Fruit fly (Drosophila melanogaster): ENCODE measurements around the gene wam.
A peak's percentile ranks its signal among the peaks of the same experiment; 100 is the strongest.

Gene wam

dm6 chr3R:23331865-23332367 lies 44.1 kb upstream of the wam start:
- TF ChIP-seq dsf (GFP tag; optimal IDR thresholded peaks at IDR 0.05; ENCODE audit: borderline replicate concordance): no peak
- TF ChIP-seq sage (GFP tag; optimal IDR thresholded peaks at IDR 0.05): no peak
- peak; percentile 23 for TF ChIP-seq rgr (GFP tag; optimal IDR thresholded peaks at IDR 0.05)
- peak; percentile 34 for TF ChIP-seq h (GFP tag; optimal IDR thresholded peaks at IDR 0.05)
- TF ChIP-seq Hnf4 (GFP tag; optimal IDR thresholded peaks at IDR 0.05): no peak
- TF ChIP-seq Hr78 (GFP tag; optimal IDR thresholded peaks at IDR 0.05): no peak
- peak; percentile 2 for TF ChIP-seq br (GFP tag; optimal IDR thresholded peaks at IDR 0.05)
- TF ChIP-seq brk (GFP tag; optimal IDR thresholded peaks at IDR 0.05): no peak
- TF ChIP-seq pan (optimal IDR thresholded peaks at IDR 0.05): no peak
- peak; percentile 35 for TF ChIP-seq ey (GFP tag; optimal IDR thresholded peaks at IDR 0.05)
- no peak for TF ChIP-seq Dif (GFP tag; optimal IDR thresholded peaks at IDR 0.05; ENCODE audit: partially characterized antibody)
- no peak for TF ChIP-seq GATAd (GFP tag; optimal IDR thresholded peaks at IDR 0.05)
- TF ChIP-seq foxo (GFP tag; optimal IDR thresholded peaks at IDR 0.05): no peak
- TF ChIP-seq Mio (GFP tag; optimal IDR thresholded peaks at IDR 0.05): no peak
- no peak for TF ChIP-seq Myc (optimal IDR thresholded peaks at IDR 0.05)
- TF ChIP-seq sv (GFP tag; optimal IDR thresholded peaks at IDR 0.05): no peak
- TF ChIP-seq Rel (GFP tag; optimal IDR thresholded peaks at IDR 0.05): no peak
- no peak for TF ChIP-seq Rel (tag; optimal IDR thresholded peaks at IDR 0.05)

dm6 chr3R:23331280-23331679 lies 43.4 kb upstream of the wam start:
- TF ChIP-seq N (GFP tag; optimal IDR thresholded peaks at IDR 0.05) (peak; percentile 29), Vsx2 (GFP tag; optimal IDR thresholded peaks at IDR 0.05; ENCODE audit: partially characterized antibody) (peak; percentile 79), GATAd (GFP tag; optimal IDR thresholded peaks at IDR 0.05) (no peak), Myc (optimal IDR thresholded peaks at IDR 0.05) (peak; percentile 85), HLH106 (tag; optimal IDR thresholded peaks at IDR 0.05) (peak; percentile 9)

DNA sequence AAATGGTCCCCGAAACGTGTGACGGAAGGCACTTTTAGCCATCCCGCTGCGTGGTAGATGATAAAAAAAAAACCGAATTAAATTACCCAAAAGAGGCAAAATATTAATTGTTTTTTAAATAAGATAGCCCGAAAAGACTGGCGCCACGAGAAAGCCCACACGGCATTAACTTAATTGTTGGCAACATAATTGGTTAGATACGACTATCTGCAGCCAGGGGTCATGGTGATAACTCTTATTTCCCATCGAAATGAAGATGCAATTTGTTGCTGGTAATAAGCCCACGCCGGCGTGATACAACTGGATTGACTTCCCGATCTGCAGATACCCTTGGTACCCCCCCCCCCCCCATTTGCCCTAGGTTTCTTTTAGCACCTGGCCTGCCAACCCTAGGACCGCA lies 39.9 kb upstream of the wam start:
- TF ChIP-seq Dfd (GFP tag; optimal IDR thresholded peaks at IDR 0.05): peak; percentile 84
- TF ChIP-seq CG32264 (GFP tag; optimal IDR thresholded peaks at IDR 0.05): no peak

DNA sequence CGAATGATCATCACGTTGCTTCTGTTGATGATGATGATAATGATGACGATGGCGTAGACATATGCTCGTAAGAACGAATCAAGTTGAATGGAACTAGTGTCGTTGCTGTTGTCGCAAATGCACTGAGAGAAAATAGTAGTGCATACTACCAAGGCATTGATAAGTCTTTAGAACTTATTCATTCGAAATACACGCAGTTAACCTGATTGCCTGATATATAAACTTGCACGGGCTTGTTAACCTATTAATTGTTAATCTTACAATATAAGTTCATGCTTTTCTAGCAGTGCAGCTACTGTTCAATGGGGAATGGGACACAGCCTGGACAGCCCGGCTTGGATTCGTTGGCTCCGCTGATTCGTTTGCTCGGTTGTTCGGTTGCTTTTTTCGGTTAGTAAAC lies 38.4 kb upstream of the wam start:
- TF ChIP-seq N (GFP tag; optimal IDR thresholded peaks at IDR 0.05) (no peak), pan (optimal IDR thresholded peaks at IDR 0.05) (no peak), usp (GFP tag; optimal IDR thresholded peaks at IDR 0.05) (no peak), CG32264 (GFP tag; optimal IDR thresholded peaks at IDR 0.05) (no peak), Sp1 (GFP tag; optimal IDR thresholded peaks at IDR 0.05) (peak; percentile 19), brk (GFP tag; optimal IDR thresholded peaks at IDR 0.05) (no peak), br (GFP tag; optimal IDR thresholded peaks at IDR 0.05) (peak; percentile 32), dl (GFP tag; optimal IDR thresholded peaks at IDR 0.05; ENCODE audit: insufficient read depth in 1 of 2, partially characterized antibody in 2 of 2) (no peak), OdsH (GFP tag; optimal IDR thresholded peaks at IDR 0.05) (peak; percentile 42), dsf (GFP tag; optimal IDR thresholded peaks at IDR 0.05; ENCODE audit: borderline replicate concordance) (no peak), Hr78 (GFP tag; optimal IDR thresholded peaks at IDR 0.05) (no peak), jim (GFP tag; optimal IDR thresholded peaks at IDR 0.05) (no peak), Rel (GFP tag; optimal IDR thresholded peaks at IDR 0.05) (no peak), Rel (tag; optimal IDR thresholded peaks at IDR 0.05) (no peak), Vsx2 (GFP tag; optimal IDR thresholded peaks at IDR 0.05; ENCODE audit: partially characterized antibody) (no peak), psq (GFP tag; optimal IDR thresholded peaks at IDR 0.05) (peak; percentile 33), HLH106 (tag; optimal IDR thresholded peaks at IDR 0.05) (peak; percentile 23), Mio (GFP tag; optimal IDR thresholded peaks at IDR 0.05) (no peak), foxo (GFP tag; optimal IDR thresholded peaks at IDR 0.05) (peak in 1 of 2 experiments; percentile 63), Myc (optimal IDR thresholded peaks at IDR 0.05) (no peak), Abd-B (GFP tag; optimal IDR thresholded peaks at IDR 0.05) (no peak), dmrt93B (GFP tag; optimal IDR thresholded peaks at IDR 0.05) (peak; percentile 21), rgr (GFP tag; optimal IDR thresholded peaks at IDR 0.05) (peak; percentile 60), Jra (GFP tag; optimal IDR thresholded peaks at IDR 0.05) (no peak), Hnf4 (GFP tag; optimal IDR thresholded peaks at IDR 0.05) (peak; percentile 36), CrebA (GFP tag; optimal IDR thresholded peaks at IDR 0.05; ENCODE audit: borderline replicate concordance) (no peak), lola (GFP tag; optimal IDR thresholded peaks at IDR 0.05) (no peak), fru (GFP tag; optimal IDR thresholded peaks at IDR 0.05) (peak; percentile 70), h (GFP tag; optimal IDR thresholded peaks at IDR 0.05) (peak; percentile 65), sage (GFP tag; optimal IDR thresholded peaks at IDR 0.05) (no peak), ey (GFP tag; optimal IDR thresholded peaks at IDR 0.05) (peak; percentile 52), CG9705 (GFP tag; optimal IDR thresholded peaks at IDR 0.05) (no peak), woc (GFP tag; optimal IDR thresholded peaks at IDR 0.05) (peak; percentile 43), sv (GFP tag; optimal IDR thresholded peaks at IDR 0.05) (peak; percentile 87)
